Fruit fly (Drosophila melanogaster) whole organism, pupa: ENCODE measurements around the gene Cbp80.

ENCODE experiments used
- CG13204 ChIP-seq: fragments of 200-800 bp; sonication (Bioruptor generic); optimal IDR thresholded peaks from 2 replicates; lab custom pipeline; 2018; ENCODE audit warnings: missing biosample characterization, mild to moderate bottlenecking, missing genetic modification characterization, moderate library complexity
- CG14655 ChIP-seq: fragments of 200-800 bp; sonication (Bioruptor generic); optimal IDR thresholded peaks from 3 replicates; lab custom pipeline; 2017; ENCODE audit warnings: mild to moderate bottlenecking, missing biosample characterization, missing genetic modification reagents, missing genetic modification characterization
- CG34367 ChIP-seq: fragments of 200-800 bp; sonication (Bioruptor generic); optimal IDR thresholded peaks from 2 replicates; lab custom pipeline; 2018; ENCODE audit warnings: missing biosample characterization, mild to moderate bottlenecking, missing genetic modification characterization
- CG8159 ChIP-seq: fragments of 200-800 bp; sonication (Bioruptor generic); optimal IDR thresholded peaks from 3 replicates; lab custom pipeline; 2018; ENCODE audit warnings: missing biosample characterization, mild to moderate bottlenecking, missing genetic modification characterization, moderate library complexity
- D1 ChIP-seq: fragments of 200-800 bp; sonication (Bioruptor generic); optimal IDR thresholded peaks from 2 replicates; lab custom pipeline; 2018; ENCODE audit warnings: missing biosample characterization, mild to moderate bottlenecking, missing genetic modification characterization, moderate library complexity
- EcR ChIP-seq: fragments of 200-800 bp; sonication (Bioruptor generic); optimal IDR thresholded peaks from 3 replicates; lab custom pipeline; 2019; ENCODE audit warnings: missing biosample characterization, missing genetic modification characterization, mild to moderate bottlenecking, moderate library complexity, missing genetic modification reagents
- Ets98B ChIP-seq: fragments of 200-800 bp; sonication (Bioruptor generic); IDR thresholded peaks from 2 replicates; pipeline ENCODE4 v1.3.6; 2022; ENCODE audit warnings: missing biosample characterization, missing genetic modification characterization
- Pif1A ChIP-seq: fragments of 200-800 bp; sonication (Bioruptor generic); optimal IDR thresholded peaks from 3 replicates; lab custom pipeline; 2016; ENCODE audit warnings: missing biosample characterization, missing genetic modification characterization
- Pif1B ChIP-seq: fragments of 200-800 bp; sonication (Bioruptor generic); optimal IDR thresholded peaks from 3 replicates; lab custom pipeline; 2016; ENCODE audit warnings: missing biosample characterization, missing genetic modification characterization
- Snoo ChIP-seq: fragments of 200-800 bp; sonication (Bioruptor generic); optimal IDR thresholded peaks from 3 replicates; lab custom pipeline; 2017; ENCODE audit warnings: missing biosample characterization, mild to moderate bottlenecking, missing genetic modification characterization, inconsistent platforms
- fd96Ca ChIP-seq: fragments of 200-800 bp; sonication (Bioruptor generic); IDR thresholded peaks from 3 replicates; pipeline ENCODE4 v1.3.6; 2022; ENCODE audit warnings: missing biosample characterization, missing genetic modification characterization
- gl ChIP-seq: fragments of 200-800 bp; sonication (Bioruptor generic); optimal IDR thresholded peaks from 2 replicates; lab custom pipeline; 2018; ENCODE audit warnings: missing biosample characterization, mild to moderate bottlenecking, missing genetic modification characterization
- rn ChIP-seq: fragments of 200-800 bp; sonication (Bioruptor generic); IDR thresholded peaks from 2 replicates; pipeline ENCODE4 v1.3.6; 2022; ENCODE audit warnings: missing biosample characterization, missing genetic modification characterization

- TF ChIP-seq rn (GFP tag; lab: Robert Waterston, UW): peak; percentile 62
- peak; percentile 62 for TF ChIP-seq Pif1A (GFP tag; lab: Kevin White, UChicago)
- TF ChIP-seq gl: peak; percentile 36
- peak; percentile 91 for TF ChIP-seq Ets98B (GFP tag; lab: Robert Waterston, UW)
- TF ChIP-seq EcR (GFP tag; lab: Kevin White, UChicago): peak; percentile 54
- TF ChIP-seq CG13204 (GFP tag; lab: Kevin White, UChicago): no peak
- peak; percentile 34 for TF ChIP-seq CG34367 (tag; lab: Kevin White, UChicago)
- peak; percentile 69 for TF ChIP-seq CG8159 (tag; lab: Kevin White, UChicago)
- peak; percentile 81 for TF ChIP-seq Snoo
- TF ChIP-seq Pif1B (GFP tag; lab: Kevin White, UChicago): peak; percentile 33
- TF ChIP-seq D1: no peak
- TF ChIP-seq fd96Ca: peak; percentile 94
- TF ChIP-seq CG14655: peak; percentile 67
These were observed 34.7 kb downstream of the Cbp80 start for dm6 chrX:4684444-4684924.
